Worm (Caenorhabditis elegans): Measurements from ENCODE around the gene K10F12.7.
A peak's percentile ranks its signal among the peaks of the same experiment; 100 is the strongest.

The K10F12.7 gene

DNA sequence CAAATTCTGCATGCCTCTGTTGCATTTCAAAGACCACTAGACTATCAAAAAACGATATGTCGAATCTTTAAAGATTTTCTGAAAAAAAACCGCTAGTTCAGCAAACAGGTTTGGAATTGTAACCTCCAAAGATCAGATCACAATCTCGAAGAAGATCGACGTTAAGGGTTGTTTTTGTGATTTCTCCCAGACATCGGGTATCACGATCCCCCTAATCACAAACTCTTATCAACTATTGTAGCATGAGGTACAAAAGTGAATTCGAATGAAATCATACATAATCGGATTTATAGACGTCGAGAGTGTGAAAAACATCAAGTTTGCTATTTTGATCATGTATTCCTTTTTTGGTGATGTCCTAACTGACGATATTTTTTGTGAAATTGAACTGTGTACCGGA is 18.5 kb upstream of the K10F12.7 start:
- TF ChIP-seq daf-12 (tag; optimal IDR thresholded peaks at IDR 0.05) (no peak), fkh-2 (tag; optimal IDR thresholded peaks at IDR 0.05) (no peak), nhr-12 (tag; optimal IDR thresholded peaks at IDR 0.05) (no peak), jun-1 (tag; optimal IDR thresholded peaks at IDR 0.05) (no peak), ceh-28 (tag; optimal IDR thresholded peaks at IDR 0.05) (no peak), nhr-237 (tag; optimal IDR thresholded peaks at IDR 0.05) (no peak), ceh-9 (tag; optimal IDR thresholded peaks at IDR 0.05) (no peak), nhr-67 (tag; optimal IDR thresholded peaks at IDR 0.05) (no peak), fkh-10 (GFP tag; optimal IDR thresholded peaks at IDR 0.05) (no peak), egl-5 (tag; optimal IDR thresholded peaks at IDR 0.05) (no peak), mml-1 (tag; optimal IDR thresholded peaks at IDR 0.05) (no peak), lsy-12 (tag; optimal IDR thresholded peaks at IDR 0.05) (no peak)

DNA sequence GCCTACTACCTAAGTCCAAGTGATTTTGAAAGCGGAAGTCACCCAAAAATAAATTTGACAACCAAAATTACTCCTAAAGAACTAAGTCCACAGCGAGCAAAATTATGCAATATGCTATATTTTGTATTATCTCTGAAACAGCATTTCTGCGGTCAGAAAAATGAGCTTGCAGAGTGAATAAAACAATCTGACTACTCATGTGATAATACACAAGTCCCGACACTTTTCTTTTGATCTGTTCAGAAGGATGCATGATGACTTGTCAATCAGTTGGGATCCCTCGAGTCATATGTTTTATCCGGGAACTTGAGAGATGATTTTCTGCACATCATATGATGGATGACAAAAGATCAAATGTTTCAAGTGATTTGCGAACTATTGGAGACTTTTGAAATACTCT is 2.7 kb upstream of the K10F12.7 start:
- no peak for TF ChIP-seq lin-15B (tag; optimal IDR thresholded peaks at IDR 0.05)
- TF ChIP-seq skn-1 (tag; optimal IDR thresholded peaks at IDR 0.05) = no peak
- no peak for TF ChIP-seq aly-2 (tag; optimal IDR thresholded peaks at IDR 0.05)
- TF ChIP-seq ceh-9 (tag; optimal IDR thresholded peaks at IDR 0.05) = no peak
- TF ChIP-seq daf-12 (tag; optimal IDR thresholded peaks at IDR 0.05) = no peak
- TF ChIP-seq fkh-10 (GFP tag; optimal IDR thresholded peaks at IDR 0.05) = no peak
- no peak for TF ChIP-seq nhr-77 (tag; optimal IDR thresholded peaks at IDR 0.05)
- no peak for TF ChIP-seq ztf-4 (tag; optimal IDR thresholded peaks at IDR 0.05)
- no peak for TF ChIP-seq lsy-12 (tag; optimal IDR thresholded peaks at IDR 0.05)
- TF ChIP-seq unc-39 (tag; optimal IDR thresholded peaks at IDR 0.05) = no peak
- TF ChIP-seq ZK546.5 (tag; optimal IDR thresholded peaks at IDR 0.05) = no peak

DNA sequence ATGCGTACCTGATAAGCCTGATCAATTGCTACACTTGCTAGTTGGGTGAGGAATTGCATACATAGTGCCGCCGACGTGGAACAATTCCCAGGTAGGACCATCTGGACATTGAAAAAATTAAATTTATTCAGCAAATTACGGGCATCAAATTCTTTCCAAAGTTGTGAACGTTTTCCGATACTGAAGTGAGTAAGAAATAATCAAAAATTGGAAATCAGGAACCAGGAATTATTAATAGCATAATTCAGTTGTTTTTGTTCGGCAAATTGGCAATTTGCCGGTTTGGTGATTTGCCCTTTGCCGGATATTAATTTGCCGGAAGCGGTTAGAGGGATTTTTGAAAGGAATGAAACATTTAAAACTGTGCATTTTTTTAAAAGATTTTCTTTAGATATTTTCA is 1.2 kb downstream of the K10F12.7 start, which contains the start of gene gsto-3:
TSS of gene gsto-3 (minus strand) at position 101 of the 400 bp plus-strand sequence.
- TF ChIP-seq ceh-9 (tag; optimal IDR thresholded peaks at IDR 0.05) (no peak), mml-1 (tag; optimal IDR thresholded peaks at IDR 0.05) (no peak), unc-62 (GFP tag; optimal IDR thresholded peaks at IDR 0.05) (no peak), elt-1 (tag; optimal IDR thresholded peaks at IDR 0.05) (no peak), skn-1 (tag; optimal IDR thresholded peaks at IDR 0.05) (no peak), lsy-12 (tag; optimal IDR thresholded peaks at IDR 0.05) (no peak), sea-2 (GFP tag; optimal IDR thresholded peaks at IDR 0.05) (no peak), snpc-4 (tag; optimal IDR thresholded peaks at IDR 0.05) (no peak)

DNA sequence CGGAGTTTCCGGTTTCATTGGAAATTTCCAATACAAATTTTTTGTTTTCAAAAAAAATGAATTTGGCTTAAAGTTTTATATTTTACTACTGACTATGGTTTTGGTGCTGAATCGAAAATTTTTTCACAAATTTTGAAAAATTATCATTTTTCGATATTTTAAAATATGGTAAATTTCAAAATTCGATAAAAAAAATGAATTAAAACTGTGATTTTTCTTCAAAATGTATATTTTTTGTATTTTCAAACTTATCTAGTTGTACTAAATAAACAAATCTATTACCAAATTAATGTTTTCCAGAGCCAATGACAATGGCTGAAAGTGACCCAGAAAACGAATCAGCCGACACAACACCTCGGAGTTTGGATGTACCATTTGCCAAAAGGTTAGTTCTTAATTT is 16.7 kb downstream of the K10F12.7 start, which contains the start of gene pll-1:
TSS of gene pll-1 (plus strand) at position 301 of the 400 bp plus-strand sequence.
- no peak for TF ChIP-seq ceh-16 (tag; optimal IDR thresholded peaks at IDR 0.05)
- no peak for TF ChIP-seq hmg-11 (tag; optimal IDR thresholded peaks at IDR 0.05)
- TF ChIP-seq elt-3 (tag; optimal IDR thresholded peaks at IDR 0.05) = no peak
- no peak for TF ChIP-seq elt-2 (tag; optimal IDR thresholded peaks at IDR 0.05)
- no peak for TF ChIP-seq pqm-1 (tag; optimal IDR thresholded peaks at IDR 0.05)
- TF ChIP-seq unc-62 (GFP tag; optimal IDR thresholded peaks at IDR 0.05) = no peak
- TF ChIP-seq ztf-4 (tag; optimal IDR thresholded peaks at IDR 0.05) = no peak
- TF ChIP-seq pha-4 (tag; optimal IDR thresholded peaks at IDR 0.05) = no peak
- TF ChIP-seq fos-1 (tag; optimal IDR thresholded peaks at IDR 0.05) = no peak
- no peak for TF ChIP-seq fkh-2 (tag; optimal IDR thresholded peaks at IDR 0.05)
- TF ChIP-seq unc-39 (tag; optimal IDR thresholded peaks at IDR 0.05) = no peak
- no peak for TF ChIP-seq nhr-76 (tag; optimal IDR thresholded peaks at IDR 0.05)

DNA sequence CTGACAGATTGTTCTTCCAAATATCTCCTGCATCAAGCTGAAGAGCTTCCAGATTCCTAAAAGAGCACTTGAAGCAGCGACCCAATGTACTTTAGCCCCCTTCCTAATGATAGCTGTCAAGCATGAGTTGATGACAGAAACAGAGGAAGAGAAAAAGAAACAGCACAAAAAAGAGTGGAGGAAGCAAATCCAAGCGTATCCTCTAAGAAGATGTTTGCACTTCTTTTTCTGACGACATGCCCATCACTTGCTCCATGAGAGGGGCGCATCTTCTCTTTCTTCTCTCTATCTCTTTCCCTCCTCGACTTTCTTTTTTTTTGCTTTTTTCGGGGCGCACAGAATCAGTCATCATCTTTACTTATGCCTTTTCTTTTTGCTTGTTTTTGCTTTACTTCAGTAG is 22.1 kb downstream of the K10F12.7 start:
- peak; percentile 62 for TF ChIP-seq lin-39 (tag; optimal IDR thresholded peaks at IDR 0.05)
- peak; percentile 34 for TF ChIP-seq nfya-1 (tag; optimal IDR thresholded peaks at IDR 0.05; ENCODE audit: insufficient read depth)
- TF ChIP-seq ama-1 (optimal IDR thresholded peaks at IDR 0.05) = no peak

DNA sequence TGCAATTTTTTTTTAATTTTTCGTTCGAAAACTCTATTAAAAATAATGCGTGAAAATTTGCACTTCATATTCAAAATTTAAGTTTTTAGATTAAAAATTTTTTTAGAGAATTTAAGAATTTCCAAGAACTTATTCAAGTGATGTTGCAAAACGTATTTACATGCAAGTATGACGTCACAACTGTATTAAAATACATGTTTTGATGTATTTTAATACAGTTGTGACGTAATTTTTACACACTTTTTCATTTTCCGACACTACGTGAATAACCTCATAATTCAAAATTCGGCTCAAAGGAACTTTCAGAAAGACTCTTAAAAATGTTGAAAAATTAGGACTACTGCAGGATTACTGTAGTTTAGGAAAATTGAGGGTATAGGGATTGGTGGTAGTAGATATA is 24.3 kb downstream of the K10F12.7 start:
- TF ChIP-seq ceh-16 (tag; optimal IDR thresholded peaks at IDR 0.05) (no peak), nhr-67 (tag; optimal IDR thresholded peaks at IDR 0.05) (no peak), zag-1 (tag; optimal IDR thresholded peaks at IDR 0.05) (no peak), nhr-25 (tag; optimal IDR thresholded peaks at IDR 0.05) (no peak), aly-2 (tag; optimal IDR thresholded peaks at IDR 0.05) (no peak)

Measured in whole organism, L3 larva.